Fruit fly (Drosophila melanogaster) whole organism, embryonic: ENCODE data around the gene Osi16.
A peak's percentile ranks its signal among the peaks of the same experiment; 100 is the strongest.

Experiments
- Bteb2 ChIP-seq: fragments of 200-800 bp; sonication (Bioruptor generic); optimal IDR thresholded peaks from 2 replicates; lab custom pipeline; 2016; ENCODE audit warnings: missing biosample characterization, missing genetic modification characterization
- CG10431 ChIP-seq: fragments of 200-800 bp; sonication (Bioruptor generic); optimal IDR thresholded peaks from 3 replicates; lab custom pipeline; 2018; ENCODE audit warnings: missing biosample characterization, mild to moderate bottlenecking, missing genetic modification characterization
- CG11085 ChIP-seq: fragments of 200-800 bp; sonication (Bioruptor generic); IDR thresholded peaks from 2 replicates; pipeline ENCODE4 v1.3.6; 2022; ENCODE audit warnings: missing biosample characterization, missing genetic modification characterization
- CG12236 ChIP-seq: fragments of 200-800 bp; sonication (Bioruptor generic); optimal IDR thresholded peaks from 2 replicates; lab custom pipeline; 2016; ENCODE audit warnings: missing biosample characterization, missing genetic modification characterization
- CG12942 ChIP-seq: fragments of 200-800 bp; sonication (Bioruptor generic); optimal IDR thresholded peaks from 3 replicates; lab custom pipeline; 2016; ENCODE audit warnings: missing biosample characterization, missing genetic modification characterization
- CG13296 ChIP-seq: fragments of 200-800 bp; sonication (Bioruptor generic); optimal IDR thresholded peaks from 3 replicates; lab custom pipeline; 2018; ENCODE audit warnings: missing biosample characterization, mild to moderate bottlenecking, missing genetic modification characterization
- CG14860 ChIP-seq: fragments of 200-800 bp; sonication (Bioruptor generic); IDR thresholded peaks from 3 replicates; pipeline ENCODE4 v1.3.6; 2022; ENCODE audit warnings: missing biosample characterization, missing genetic modification characterization; ENCODE audit not compliant: partially characterized antibody
- CG1603 ChIP-seq: fragments of 200-800 bp; sonication (Bioruptor generic); optimal IDR thresholded peaks from 2 replicates; lab custom pipeline; 2019; ENCODE audit warnings: missing biosample characterization, mild to moderate bottlenecking, missing genetic modification characterization, moderate library complexity
- CG1647 ChIP-seq: fragments of 200-800 bp; sonication (Bioruptor generic); optimal IDR thresholded peaks from 3 replicates; lab custom pipeline; 2016; ENCODE audit warnings: missing biosample characterization, missing genetic modification characterization
- CG17385 ChIP-seq: fragments of 200-800 bp; sonication (Bioruptor generic); optimal IDR thresholded peaks from 3 replicates; lab custom pipeline; 2018; ENCODE audit warnings: missing biosample characterization, mild to moderate bottlenecking, missing genetic modification characterization
- CG1792 ChIP-seq: fragments of 200-800 bp; sonication (Bioruptor generic); optimal IDR thresholded peaks from 2 replicates; lab custom pipeline; 2016; ENCODE audit warnings: missing biosample characterization, missing genetic modification characterization
- CG18011 ChIP-seq: fragments of 200-800 bp; sonication (Bioruptor generic); optimal IDR thresholded peaks from 2 replicates; lab custom pipeline; 2017; ENCODE audit warnings: missing biosample characterization, missing genetic modification characterization, mild to moderate bottlenecking, moderate library complexity, missing genotype
- CG30020 ChIP-seq: fragments of 200-800 bp; optimal IDR thresholded peaks from 2 replicates; lab custom pipeline; 2019; ENCODE audit warnings: missing biosample characterization, mild to moderate bottlenecking, missing genetic modification characterization, moderate library complexity
- CG34376 ChIP-seq: fragments of 200-800 bp; sonication (Bioruptor generic); optimal IDR thresholded peaks from 2 replicates; lab custom pipeline; 2018; ENCODE audit warnings: missing biosample characterization, mild to moderate bottlenecking, missing genetic modification characterization
- CG3847 ChIP-seq: fragments of 200-800 bp; sonication (Bioruptor generic); IDR thresholded peaks from 2 replicates; pipeline ENCODE4 v1.3.6; 2022; ENCODE audit warnings: missing biosample characterization, missing genetic modification characterization
- CG43689 ChIP-seq: fragments of 200-800 bp; sonication (Bioruptor generic); IDR thresholded peaks from 2 replicates; pipeline ENCODE4 v1.3.6; 2022; ENCODE audit warnings: missing biosample characterization, missing genetic modification characterization
- CG4707 ChIP-seq: fragments of 200-800 bp; sonication (Bioruptor generic); optimal IDR thresholded peaks from 2 replicates; lab custom pipeline; 2018; ENCODE audit warnings: missing biosample characterization, mild to moderate bottlenecking, missing genetic modification characterization, moderate library complexity
- CG6689 ChIP-seq: fragments of 200-800 bp; sonication (Bioruptor generic); IDR thresholded peaks from 2 replicates; pipeline ENCODE4 v1.3.6; 2022; ENCODE audit warnings: missing biosample characterization, missing genetic modification characterization
- CG7271 ChIP-seq: fragments of 200-800 bp; sonication (Bioruptor generic); optimal IDR thresholded peaks from 2 replicates; lab custom pipeline; 2018; ENCODE audit warnings: missing biosample characterization, mild to moderate bottlenecking, missing genetic modification characterization, moderate library complexity
- CG8290 ChIP-seq, 3 experiments: fragments of 200-800 bp; sonication (Bioruptor generic); optimal IDR thresholded peaks; 2 replicates each; lab custom pipeline; 2016 to 2019; ENCODE audit warnings: missing biosample characterization in 3 of 3, missing genetic modification characterization in 3 of 3, mild to moderate bottlenecking in 2 of 3, moderate library complexity in 1 of 3
- CG8765 ChIP-seq: fragments of 200-800 bp; sonication (Bioruptor generic); IDR thresholded peaks from 2 replicates; pipeline ENCODE4 v1.3.6; 2022; ENCODE audit warnings: missing biosample characterization, missing genetic modification characterization
- CG8924 ChIP-seq: fragments of 200-800 bp; optimal IDR thresholded peaks from 3 replicates; lab custom pipeline; 2019; ENCODE audit warnings: missing biosample characterization, mild to moderate bottlenecking, missing genetic modification characterization, moderate library complexity
- CG9797 ChIP-seq: fragments of 200-800 bp; sonication (Bioruptor generic); optimal IDR thresholded peaks from 3 replicates; lab custom pipeline; 2018; ENCODE audit warnings: missing biosample characterization, mild to moderate bottlenecking, missing genetic modification characterization
- CoRest ChIP-seq: fragments of 200-800 bp; sonication (Bioruptor generic); optimal IDR thresholded peaks from 3 replicates; lab custom pipeline; 2018; ENCODE audit warnings: missing biosample characterization, mild to moderate bottlenecking, missing genetic modification characterization, moderate library complexity
- Dip2 ChIP-seq: fragments of 200-800 bp; sonication (Bioruptor generic); IDR thresholded peaks from 2 replicates; pipeline ENCODE4 v1.3.6; 2022; ENCODE audit warnings: missing biosample characterization, missing genetic modification characterization
- HLH3B ChIP-seq: fragments of 200-800 bp; sonication (Bioruptor generic); IDR thresholded peaks from 2 replicates; pipeline ENCODE4 v1.3.6; 2022; ENCODE audit warnings: missing biosample characterization, missing genetic modification characterization
- HLH54F ChIP-seq: fragments of 200-800 bp; sonication (Bioruptor generic); optimal IDR thresholded peaks from 3 replicates; lab custom pipeline; 2016; ENCODE audit warnings: missing biosample characterization, missing genetic modification characterization
- Meics ChIP-seq: fragments of 200-800 bp; sonication (Bioruptor generic); optimal IDR thresholded peaks from 2 replicates; lab custom pipeline; 2017; ENCODE audit warnings: missing biosample characterization, mild to moderate bottlenecking, missing genetic modification characterization
- Optix ChIP-seq: fragments of 200-800 bp; sonication (Bioruptor generic); IDR thresholded peaks from 3 replicates; pipeline ENCODE4 v1.3.6; 2022; ENCODE audit warnings: missing biosample characterization, missing genetic modification characterization
- TFAM ChIP-seq: fragments of 200-800 bp; sonication (Bioruptor generic); optimal IDR thresholded peaks from 2 replicates; lab custom pipeline; 2017; ENCODE audit warnings: missing biosample characterization, missing genetic modification characterization, inconsistent platforms
- YL-1 ChIP-seq: fragments of 200-800 bp; sonication (Bioruptor generic); optimal IDR thresholded peaks from 3 replicates; lab custom pipeline; 2017; ENCODE audit warnings: missing biosample characterization, mild to moderate bottlenecking, missing genetic modification characterization
- cas ChIP-seq: fragments of 200-800 bp; sonication (Bioruptor generic); IDR thresholded peaks from 2 replicates; pipeline ENCODE4 v1.3.6; 2022; ENCODE audit warnings: missing biosample characterization, missing genetic modification characterization
- dmrt11E ChIP-seq: fragments of 200-800 bp; sonication (Bioruptor generic); optimal IDR thresholded peaks from 3 replicates; lab custom pipeline; 2018; ENCODE audit warnings: missing biosample characterization, mild to moderate bottlenecking, missing genetic modification characterization, moderate library complexity
- hkb ChIP-seq, 2 experiments: fragments of 200-800 bp in 1 of 2; fragments of >200 bp in 1 of 2; sonication (Bioruptor generic) in 1 of 2; IDR thresholded peaks in 1 of 2; optimal IDR thresholded peaks in 1 of 2; 2 replicates each; pipeline versions ENCODE4 v1.3.6 to Lab custom; 2017 to 2022; ENCODE audit warnings: missing biosample characterization in 1 of 2, missing genetic modification characterization in 1 of 2
- luna ChIP-seq: fragments of 200-800 bp; sonication (Bioruptor generic); optimal IDR thresholded peaks from 2 replicates; lab custom pipeline; 2016; ENCODE audit warnings: missing biosample characterization, missing genetic modification characterization
- prd ChIP-seq, 3 experiments: fragments of >200 bp in 2 of 3; fragments of 200-800 bp in 1 of 3; sonication (Bioruptor generic) in 1 of 3; optimal IDR thresholded peaks in 2 of 3; IDR thresholded peaks in 1 of 3; 2 replicates in 2 of 3; 3 replicates in 1 of 3; pipeline versions ENCODE4 v1.3.6 to Lab custom; 2017 to 2022; ENCODE audit warnings: missing biosample characterization in 1 of 3, missing genetic modification characterization in 1 of 3
- pzg ChIP-seq: fragments of 200-800 bp; sonication (Bioruptor generic); optimal IDR thresholded peaks from 3 replicates; lab custom pipeline; 2018; ENCODE audit warnings: missing biosample characterization, mild to moderate bottlenecking, missing genetic modification characterization, moderate library complexity
- row ChIP-seq: fragments of 200-800 bp; sonication (Bioruptor generic); IDR thresholded peaks from 3 replicates; pipeline ENCODE4 v1.3.6; 2022; ENCODE audit warnings: missing biosample characterization, missing genetic modification characterization
- run ChIP-seq: fragments of 200-800 bp; sonication (Bioruptor generic); optimal IDR thresholded peaks from 3 replicates; lab custom pipeline; 2018; ENCODE audit warnings: missing biosample characterization, mild to moderate bottlenecking, missing genetic modification characterization
- sd ChIP-seq: fragments of 200-800 bp; sonication (Bioruptor generic); optimal IDR thresholded peaks from 3 replicates; lab custom pipeline; 2018; ENCODE audit warnings: missing biosample characterization, mild to moderate bottlenecking, missing genetic modification characterization, moderate library complexity
- sens ChIP-seq: fragments of 200-800 bp; sonication (Bioruptor generic); peaks from one replicate; lab custom pipeline; 2016; ENCODE audit warnings: missing biosample characterization, missing genetic modification characterization
- sens-2 ChIP-seq: fragments of 200-800 bp; sonication (Bioruptor generic); IDR thresholded peaks from 2 replicates; pipeline ENCODE4 v1.3.6; 2022; ENCODE audit warnings: missing biosample characterization, missing genetic modification characterization
- sim ChIP-seq: fragments of 200-800 bp; sonication (Bioruptor generic); IDR thresholded peaks from 2 replicates; pipeline ENCODE4 v1.3.6; 2022; ENCODE audit warnings: missing biosample characterization, missing genetic modification characterization
- sisA ChIP-seq: fragments of 200-800 bp; sonication (Bioruptor generic); IDR thresholded peaks from 2 replicates; pipeline ENCODE4 v1.3.6; 2022; ENCODE audit warnings: missing biosample characterization, missing genetic modification characterization
- stc ChIP-seq: fragments of 200-800 bp; sonication (Bioruptor generic); IDR thresholded peaks from 2 replicates; pipeline ENCODE4 v1.3.6; 2022; ENCODE audit warnings: missing biosample characterization, missing genetic modification characterization
- tll ChIP-seq, 2 experiments: fragments of 200-800 bp in 1 of 2; fragments of >200 bp in 1 of 2; sonication (Bioruptor generic) in 1 of 2; optimal IDR thresholded peaks; 2 replicates each; lab custom pipeline; 2017 to 2019; ENCODE audit warnings: missing biosample characterization in 2 of 2, missing genetic modification characterization in 2 of 2, mild to moderate bottlenecking in 1 of 2, moderate library complexity in 1 of 2
- tna ChIP-seq: fragments of 200-800 bp; sonication (Bioruptor generic); IDR thresholded peaks from 2 replicates; pipeline ENCODE4 v1.3.6; 2022; ENCODE audit warnings: missing biosample characterization, missing genetic modification characterization; ENCODE audit not compliant: partially characterized antibody
- wor ChIP-seq: fragments of 200-800 bp; sonication (Bioruptor generic); IDR thresholded peaks from 2 replicates; pipeline ENCODE4 v1.3.6; 2022; ENCODE audit warnings: missing biosample characterization, missing genetic modification characterization
- z ChIP-seq: fragments of 200-800 bp; sonication (Bioruptor generic); IDR thresholded peaks from 3 replicates; pipeline ENCODE4 v1.3.6; 2022; ENCODE audit warnings: missing biosample characterization, missing genetic modification characterization
- zen ChIP-seq: fragments of 200-800 bp; sonication (Bioruptor generic); optimal IDR thresholded peaks from 3 replicates; lab custom pipeline; 2018; ENCODE audit warnings: missing biosample characterization, mild to moderate bottlenecking, missing genetic modification characterization, moderate library complexity

Osi16 gene

DNA sequence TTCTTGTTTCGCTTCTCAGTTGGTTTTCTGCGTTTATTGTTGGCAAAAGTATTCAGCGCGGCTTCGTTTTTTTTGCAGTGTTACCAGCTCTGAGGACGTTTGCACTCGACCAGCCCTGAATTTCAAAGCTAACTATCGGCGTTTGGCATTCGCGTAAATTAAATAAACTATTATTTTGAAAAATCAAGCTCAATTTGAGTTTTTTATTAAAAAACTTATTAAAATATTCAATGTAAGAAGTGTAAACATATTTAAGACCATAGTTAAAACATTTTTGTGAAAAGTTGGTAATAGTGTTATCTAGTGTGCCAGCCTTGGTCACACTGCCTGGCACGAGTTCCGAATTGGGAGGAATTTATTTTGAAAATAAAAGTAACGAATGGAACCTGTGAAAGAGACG lies 40.8 kb downstream of the Osi16 start, which contains the start of the genes SmD2 and CG18048 (continued):
- TF ChIP-seq CG17385, result no peak
- TF ChIP-seq run, result no peak
- TF ChIP-seq CG30020, result peak; percentile 67
- no peak for TF ChIP-seq dmrt11E (tag; lab: Kevin White, UChicago)
- TF ChIP-seq hkb (optimal IDR thresholded peaks at IDR 0.05; lab: Kevin White, UChicago), result peak; percentile 43
- TF ChIP-seq hkb (GFP tag; IDR thresholded peaks at IDR 0.05; lab: Robert Waterston, UW), result no peak
- no peak for TF ChIP-seq CG13296
- no peak for TF ChIP-seq CG7271 (tag; lab: Kevin White, UChicago)
- TF ChIP-seq CG8290 (GFP tag; optimal IDR thresholded peaks at IDR 0.05; lab: Kevin White, UChicago), result peak; percentile 10
- no peak for TF ChIP-seq CG8290 (tag; optimal IDR thresholded peaks at IDR 0.05; lab: Kevin White, UChicago)
- peak; percentile 43; the same call in 1 of the 2 replicates for TF ChIP-seq tna (GFP tag; lab: Robert Waterston, UW)
- no peak for TF ChIP-seq Bteb2 (GFP tag; lab: Kevin White, UChicago)
- TF ChIP-seq Dip2 (GFP tag; lab: Robert Waterston, UW), result no peak
- peak; percentile 88 for TF ChIP-seq CG9797 (GFP tag; lab: Kevin White, UChicago)
- no peak for TF ChIP-seq CG43689
- TF ChIP-seq cas (GFP tag; lab: Robert Waterston, UW), result no peak
- TF ChIP-seq CG12236 (GFP tag; lab: Kevin White, UChicago), result no peak
- TF ChIP-seq z (GFP tag; lab: Robert Waterston, UW), result no peak
- TF ChIP-seq CG1603 (tag; lab: Kevin White, UChicago), result peak; percentile 13
- TF ChIP-seq YL-1, result peak; percentile 82
- TF ChIP-seq CG10431 (GFP tag; lab: Kevin White, UChicago), result no peak
- peak in 1 of 2 experiments; percentile 27 for TF ChIP-seq tll (GFP tag; optimal IDR thresholded peaks at IDR 0.05; lab: Kevin White, UChicago)
- no peak for TF ChIP-seq HLH54F
- TF ChIP-seq pzg (GFP tag; lab: Kevin White, UChicago), result peak; percentile 69
- no peak for TF ChIP-seq sim (GFP tag; lab: Robert Waterston, UW)
- TF ChIP-seq sens-2 (GFP tag; lab: Robert Waterston, UW), result no peak
- TF ChIP-seq CG3847 (GFP tag; lab: Robert Waterston, UW), result peak; percentile 54; the same call in 1 of the 2 replicates
- TF ChIP-seq HLH3B, result no peak
- TF ChIP-seq CoRest (tag; lab: Kevin White, UChicago), result peak; percentile 59
- TF ChIP-seq zen (tag; lab: Kevin White, UChicago), result no peak
- peak; percentile 80 for TF ChIP-seq sd (tag; lab: Kevin White, UChicago)
- TF ChIP-seq CG8924 (tag; lab: Kevin White, UChicago), result no peak
- no peak for TF ChIP-seq CG6689 (GFP tag; lab: Robert Waterston, UW)
- no peak for TF ChIP-seq CG4707
- TF ChIP-seq CG34376 (GFP tag; lab: Kevin White, UChicago), result no peak
- 0 out of 3 replicates have a peak, but pooled peaks have one; percentile 52 for TF ChIP-seq CG14860 (GFP tag; lab: Robert Waterston, UW)
- no peak for TF ChIP-seq prd (optimal IDR thresholded peaks at IDR 0.05; lab: Kevin White, UChicago)
- no peak for TF ChIP-seq prd (GFP tag; IDR thresholded peaks at IDR 0.05; lab: Robert Waterston, UW)
- TF ChIP-seq CG1792, result no peak
- TF ChIP-seq Optix (GFP tag; lab: Robert Waterston, UW), result no peak
- TF ChIP-seq row (GFP tag; lab: Robert Waterston, UW), result peak; percentile 83
- no peak for TF ChIP-seq CG18011
- TF ChIP-seq wor, result no peak
- TF ChIP-seq sisA (GFP tag; lab: Robert Waterston, UW), result no peak
- no peak for TF ChIP-seq CG11085 (GFP tag; lab: Robert Waterston, UW)
- TF ChIP-seq stc, result no peak
- no peak for TF ChIP-seq CG1647 (GFP tag; lab: Kevin White, UChicago)
- TF ChIP-seq sens (GFP tag; lab: Kevin White, UChicago), result peak; percentile 27
- TF ChIP-seq CG8765 (GFP tag; lab: Robert Waterston, UW), result no peak
- TF ChIP-seq luna (GFP tag; lab: Kevin White, UChicago), result no peak
- TF ChIP-seq Meics (GFP tag; lab: Kevin White, UChicago), result peak; percentile 13
- no peak for TF ChIP-seq CG12942 (GFP tag; lab: Kevin White, UChicago)
- no peak for TF ChIP-seq TFAM
